Worm (Caenorhabditis elegans): ENCODE data around the gene nyn-1.

DNA sequence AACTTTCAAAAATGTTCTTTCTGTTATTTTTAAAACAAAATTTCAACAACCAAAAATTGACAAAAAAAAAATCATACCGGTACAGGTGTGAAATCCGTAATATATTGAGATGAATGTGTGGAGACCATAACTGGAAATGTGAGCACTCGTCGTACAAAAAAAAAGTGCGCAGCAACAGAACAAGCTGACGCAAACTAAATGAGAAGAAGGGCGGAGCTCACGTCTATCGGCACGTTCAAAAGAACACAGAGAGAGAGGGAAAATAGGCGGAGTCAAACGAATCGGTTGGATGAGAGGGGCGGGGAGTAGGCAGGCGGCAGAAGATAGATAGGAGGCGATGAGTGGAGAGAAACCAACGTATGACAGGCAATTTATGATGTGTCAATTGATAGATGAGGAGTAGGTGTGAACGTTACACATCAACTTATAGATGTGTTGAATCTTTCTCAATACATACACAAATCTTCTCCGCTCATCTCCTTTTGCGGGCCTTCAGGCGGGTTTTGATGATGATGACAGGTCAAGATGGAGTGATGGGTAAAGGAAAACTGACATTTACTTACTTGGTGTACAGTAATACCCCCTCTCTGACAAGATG is 17.1 kb upstream of the nyn-1 start, which contains the start of gene tlp-1:
- TF ChIP-seq Y116A8C.19 (tag; optimal IDR thresholded peaks at IDR 0.05; ENCODE audit: borderline replicate concordance) (no peak), nhr-28 (tag; optimal IDR thresholded peaks at IDR 0.05) (no peak), lin-13 (GFP tag; optimal IDR thresholded peaks at IDR 0.05) (peak; percentile 12), lir-3 (tag; optimal IDR thresholded peaks at IDR 0.05; ENCODE audit: poor library complexity) (no peak), ceh-82 (tag; optimal IDR thresholded peaks at IDR 0.05) (peak in 1 of 3 experiments; percentile 24), aly-2 (tag; optimal IDR thresholded peaks at IDR 0.05) (no peak), nhr-90 (tag; optimal IDR thresholded peaks at IDR 0.05; ENCODE audit: poor library complexity) (peak; percentile 69), nhr-12 (tag; optimal IDR thresholded peaks at IDR 0.05) (no peak), ama-1 (optimal IDR thresholded peaks at IDR 0.05) (no peak), lin-39 (tag; optimal IDR thresholded peaks at IDR 0.05) (peak; percentile 16), blmp-1 (tag; optimal IDR thresholded peaks at IDR 0.05) (peak; percentile 35), ztf-11 (tag; optimal IDR thresholded peaks at IDR 0.05) (no peak), unc-62 (GFP tag; optimal IDR thresholded peaks at IDR 0.05) (peak; percentile 52)
